Worm (Caenorhabditis elegans): ENCODE results near the gene tbc-8.

Gene tbc-8

DNA sequence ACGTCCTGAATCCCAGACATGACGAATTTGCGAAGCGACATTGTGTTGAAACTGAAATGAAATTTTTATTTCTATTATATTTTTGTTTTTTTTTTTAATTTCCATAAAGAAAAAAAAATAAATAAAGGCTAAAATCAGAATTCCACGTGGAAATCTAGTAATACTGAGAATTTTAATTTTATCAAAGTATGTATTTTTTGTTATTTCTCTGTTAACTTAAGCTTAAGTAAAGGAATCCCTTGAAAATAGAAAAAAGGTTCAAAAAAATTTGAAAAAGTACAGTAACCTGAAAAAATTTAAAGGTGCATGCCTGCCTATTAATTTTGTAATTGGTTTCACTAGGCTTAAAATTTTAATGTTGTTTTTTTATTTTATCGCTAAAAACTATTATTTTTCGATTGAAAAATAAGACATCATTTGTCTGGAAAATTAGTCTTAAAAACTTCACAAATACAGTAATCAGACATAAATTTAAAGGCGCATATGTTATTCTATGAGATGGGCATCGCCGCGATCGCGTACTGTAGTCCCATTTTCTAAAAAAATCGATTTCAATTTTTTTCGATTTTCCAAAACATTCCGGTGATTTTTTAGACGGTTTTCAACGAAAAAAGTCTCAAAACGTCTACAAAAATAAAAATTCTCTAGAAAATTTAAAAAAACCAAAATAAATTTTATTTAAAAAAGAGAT is 34.2 kb upstream of the tbc-8 start, which contains the start of gene nex-2:
nex-2 (minus strand) TSS at position 51 of the 691 bp plus-strand sequence.
- TF ChIP-seq dsc-1 (tag; optimal IDR thresholded peaks at IDR 0.05) (no peak), ces-1 (GFP tag; optimal IDR thresholded peaks at IDR 0.05) (no peak), aha-1 (tag; optimal IDR thresholded peaks at IDR 0.05) (no peak), egl-13 (tag; optimal IDR thresholded peaks at IDR 0.05) (no peak), ztf-11 (tag; optimal IDR thresholded peaks at IDR 0.05) (no peak), sox-4 (tag; optimal IDR thresholded peaks at IDR 0.05) (no peak), hpl-2 (GFP tag; optimal IDR thresholded peaks at IDR 0.05) (no peak), lin-13 (GFP tag; optimal IDR thresholded peaks at IDR 0.05) (no peak), unc-62 (GFP tag; optimal IDR thresholded peaks at IDR 0.05) (no peak), swsn-7 (tag; optimal IDR thresholded peaks at IDR 0.05) (no peak)

ce11 chrIII:10331232-10331631 is 33.5 kb upstream of the tbc-8 start:
- peak in 1 of 3 experiments; percentile 26 for TF ChIP-seq dpl-1 (GFP tag; optimal IDR thresholded peaks at IDR 0.05)
- peak in 1 of 2 experiments; percentile 1 for TF ChIP-seq efl-1 (optimal IDR thresholded peaks at IDR 0.05)
- TF ChIP-seq efl-1 (GFP tag; optimal IDR thresholded peaks at IDR 0.05 in 1 of 2) = peak in 1 of 2 experiments; percentile 90
- peak; percentile 0 for TF ChIP-seq nhr-20 (tag; optimal IDR thresholded peaks at IDR 0.05)
- peak; percentile 46 for TF ChIP-seq lin-14 (GFP tag; optimal IDR thresholded peaks at IDR 0.05)
- TF ChIP-seq ets-5 (GFP tag; IDR thresholded peaks at IDR 0.05) = no peak
- peak; percentile 38 for TF ChIP-seq mep-1 (tag; optimal IDR thresholded peaks at IDR 0.05)
- TF ChIP-seq nhr-71 (tag; optimal IDR thresholded peaks at IDR 0.05) = peak; percentile 25
- TF ChIP-seq fos-1 (tag; optimal IDR thresholded peaks at IDR 0.05) = peak; percentile 14
- peak; percentile 14 for TF ChIP-seq snu-23 (GFP tag; optimal IDR thresholded peaks at IDR 0.05)
- no peak for TF ChIP-seq fkh-8 (tag; optimal IDR thresholded peaks at IDR 0.05)
- TF ChIP-seq lsy-2 (tag; optimal IDR thresholded peaks at IDR 0.05) = peak in 1 of 2 experiments; percentile 19
- TF ChIP-seq nhr-85 (tag) = peak; percentile 67
- TF ChIP-seq elt-3 (tag; optimal IDR thresholded peaks at IDR 0.05) = no peak
- no peak for TF ChIP-seq aly-2 (tag; optimal IDR thresholded peaks at IDR 0.05)
- no peak for TF ChIP-seq zag-1 (tag; optimal IDR thresholded peaks at IDR 0.05)
- TF ChIP-seq irx-1 (tag; optimal IDR thresholded peaks at IDR 0.05) = no peak
- TF ChIP-seq lin-35 (GFP tag; optimal IDR thresholded peaks at IDR 0.05) = peak in 1 of 2 experiments; percentile 4
- 0 out of 2 replicates have a peak, but pooled peaks have one; percentile 16 for TF ChIP-seq isw-1 (GFP tag; IDR thresholded peaks at IDR 0.05)

ce11 chrIII:10332560-10332959 is 32.2 kb upstream of the tbc-8 start, which contains the start of gene T07C4.12:
Gene T07C4.12, minus strand, starts transcription at chrIII:10332660.
- TF ChIP-seq aha-1 (tag; optimal IDR thresholded peaks at IDR 0.05) (no peak), sox-4 (tag; optimal IDR thresholded peaks at IDR 0.05) (no peak), nhr-11 (tag; optimal IDR thresholded peaks at IDR 0.05) (no peak), nhr-71 (tag; optimal IDR thresholded peaks at IDR 0.05) (no peak), zag-1 (tag; optimal IDR thresholded peaks at IDR 0.05) (no peak), F16B12.6 (tag; optimal IDR thresholded peaks at IDR 0.05) (no peak), dpl-1 (GFP tag; optimal IDR thresholded peaks at IDR 0.05) (no peak), egl-27 (tag; optimal IDR thresholded peaks at IDR 0.05) (no peak), mab-9 (GFP tag; IDR thresholded peaks at IDR 0.05) (no peak), lin-15B (tag; optimal IDR thresholded peaks at IDR 0.05) (no peak), unc-86 (tag; optimal IDR thresholded peaks at IDR 0.05) (no peak), nhr-84 (tag; optimal IDR thresholded peaks at IDR 0.05) (no peak), skn-1 (tag; optimal IDR thresholded peaks at IDR 0.05) (no peak), zip-4 (GFP tag; optimal IDR thresholded peaks at IDR 0.05) (no peak)

Measured in whole organism, L1 larva.